Worm (Caenorhabditis elegans) whole organism, L4/young adult: Measurements from ENCODE around the gene era-1.

ENCODE experiments used
- W03F9.2 ChIP-seq: fragments of 150-350 bp; optimal IDR thresholded peaks from 2 replicates; lab custom pipeline; 2014; ENCODE audit warnings: missing biosample characterization, missing genetic modification characterization
- dao-5 ChIP-seq: sonication (generic microtip); optimal IDR thresholded peaks from 2 replicates; lab custom pipeline; 2016; ENCODE audit warnings: missing genotype, missing genetic modification characterization, moderate library complexity, missing compliant biosample characterization
- him-1 ChIP-seq: sonication (generic microtip); optimal IDR thresholded peaks from 2 replicates; lab custom pipeline; 2016; ENCODE audit warnings: missing genotype, missing genetic modification reagents, missing genetic modification characterization, missing compliant biosample characterization

era-1 gene

DNA sequence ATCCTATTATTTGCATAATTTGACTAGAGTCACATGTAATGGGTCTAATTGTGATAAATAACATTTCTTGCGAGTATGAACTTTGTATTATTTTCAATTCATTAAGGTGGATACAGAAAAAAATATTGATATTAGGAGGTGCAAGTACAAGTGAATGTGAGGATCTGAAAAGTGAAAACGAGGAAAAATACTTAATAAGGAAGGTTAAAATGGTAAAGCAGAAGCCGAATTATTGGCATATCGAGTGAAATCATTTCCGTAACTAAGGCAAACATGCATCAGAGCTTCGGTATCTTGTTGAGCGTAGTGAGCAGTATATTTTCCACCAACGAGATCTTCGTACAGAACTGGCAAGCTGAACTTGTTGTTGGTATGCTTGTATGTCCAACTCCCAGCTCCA lies 1.6 kb downstream of the era-1 start:
- TF ChIP-seq him-1 (tag; lab: Kevin White, UChicago), result no peak
- TF ChIP-seq dao-5 (tag; lab: Kevin White, UChicago), result no peak
- no peak for TF ChIP-seq W03F9.2 (tag; lab: Kevin White, UChicago)

DNA sequence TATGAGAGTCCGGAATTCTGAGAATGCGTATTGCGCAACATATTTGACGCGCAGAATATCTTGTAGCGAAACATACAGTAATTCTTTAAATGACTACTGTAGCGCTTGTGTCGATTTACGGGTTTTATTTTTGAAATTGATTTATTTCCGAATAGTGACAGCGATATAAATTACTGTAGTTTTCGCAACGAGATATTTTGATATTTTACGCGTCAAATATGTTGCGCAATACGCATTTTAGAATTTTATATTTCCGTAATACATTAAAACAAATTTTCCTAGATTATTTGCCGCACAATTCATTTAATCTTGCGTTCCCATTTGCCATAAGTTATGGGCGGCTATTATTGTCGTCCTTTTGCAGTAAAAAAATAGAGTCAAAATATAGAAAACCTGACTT lies 2.5 kb downstream of the era-1 start:
- TF ChIP-seq W03F9.2 (tag; lab: Kevin White, UChicago) (no peak), him-1 (tag; lab: Kevin White, UChicago) (no peak), dao-5 (tag; lab: Kevin White, UChicago) (no peak)

DNA sequence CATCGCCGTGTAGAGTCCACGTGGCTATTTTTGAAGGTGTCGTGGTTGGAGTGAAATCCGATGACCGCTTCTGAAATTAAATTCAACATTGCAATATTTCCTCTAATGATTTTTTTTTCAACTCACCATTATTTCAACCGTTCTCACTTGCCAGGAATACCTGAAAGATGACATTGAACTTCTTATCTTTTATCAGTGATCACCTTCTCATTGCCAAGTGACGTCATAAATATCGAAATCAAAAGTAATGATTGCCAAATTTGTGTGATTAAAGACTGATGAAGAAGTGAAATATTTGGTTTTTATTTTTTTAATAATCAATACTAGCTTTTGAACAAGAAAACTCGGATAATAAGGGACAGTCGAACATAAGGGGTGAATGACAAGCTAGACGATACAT lies 3.9 kb downstream of the era-1 start, which contains the start of gene W02F12.4:
Gene W02F12.4, minus strand, starts transcription at position 164 of the 400 bp plus-strand sequence.
- TF ChIP-seq W03F9.2 (tag; lab: Kevin White, UChicago) (no peak), dao-5 (tag; lab: Kevin White, UChicago) (no peak)

DNA sequence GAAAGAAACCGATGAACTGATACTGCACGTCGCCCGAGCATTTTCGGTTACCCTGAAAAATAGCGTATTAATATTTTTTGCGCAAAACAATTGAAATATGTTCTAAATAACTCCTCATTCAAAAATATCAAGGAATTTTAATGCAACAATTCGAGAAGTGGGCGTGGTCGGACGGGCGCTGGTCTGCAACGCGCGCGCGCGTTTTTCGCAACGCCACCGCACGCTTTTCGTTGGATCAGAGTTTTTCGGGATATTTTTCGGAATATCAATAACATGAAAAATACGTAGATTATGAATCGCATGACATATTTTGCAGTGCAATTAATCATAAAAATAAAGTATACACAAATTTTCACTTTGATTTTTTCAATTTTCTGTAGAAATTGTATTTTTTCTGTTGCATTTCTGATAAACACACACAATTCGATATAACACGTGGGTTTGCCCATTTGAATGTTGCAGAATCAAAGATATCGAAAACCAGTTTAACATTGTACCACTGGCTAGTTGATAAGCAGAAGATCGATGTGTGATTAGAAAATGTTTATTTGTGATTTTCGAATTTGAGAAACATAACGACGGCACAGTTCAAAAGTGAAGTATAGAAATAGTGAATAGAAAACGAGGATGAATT lies 6.3 kb downstream of the era-1 start, which contains the start of gene dlst-1:
Gene dlst-1, minus strand, starts transcription at position 52 of the 634 bp plus-strand sequence.
- TF ChIP-seq W03F9.2 (tag; lab: Kevin White, UChicago) (no peak), dao-5 (tag; lab: Kevin White, UChicago) (no peak), him-1 (tag; lab: Kevin White, UChicago) (no peak)

DNA sequence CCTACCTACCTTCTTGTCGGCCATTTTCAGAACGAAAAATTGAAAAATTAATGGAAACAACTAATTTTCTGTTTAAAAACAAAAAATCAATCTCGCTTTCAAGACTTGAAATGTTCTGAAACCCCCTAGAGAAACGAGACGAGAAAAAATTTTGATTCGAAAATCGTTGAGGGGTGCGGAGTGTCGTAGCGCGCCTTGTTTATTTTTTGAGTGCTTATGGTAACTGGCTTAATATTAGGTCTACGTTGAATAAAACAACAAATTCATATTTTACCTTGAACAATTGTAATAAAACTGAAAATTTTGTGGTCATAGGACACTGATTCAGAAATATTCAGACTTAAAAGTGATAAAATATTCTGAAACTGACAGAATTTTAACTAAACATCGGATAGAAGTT lies 7.6 kb downstream of the era-1 start, which contains the start of gene sna-1:
Gene sna-1, minus strand, starts transcription at position 218 of the 400 bp plus-strand sequence.
- TF ChIP-seq dao-5 (tag; lab: Kevin White, UChicago) (no peak), him-1 (tag; lab: Kevin White, UChicago) (no peak), W03F9.2 (tag; lab: Kevin White, UChicago) (no peak)

DNA sequence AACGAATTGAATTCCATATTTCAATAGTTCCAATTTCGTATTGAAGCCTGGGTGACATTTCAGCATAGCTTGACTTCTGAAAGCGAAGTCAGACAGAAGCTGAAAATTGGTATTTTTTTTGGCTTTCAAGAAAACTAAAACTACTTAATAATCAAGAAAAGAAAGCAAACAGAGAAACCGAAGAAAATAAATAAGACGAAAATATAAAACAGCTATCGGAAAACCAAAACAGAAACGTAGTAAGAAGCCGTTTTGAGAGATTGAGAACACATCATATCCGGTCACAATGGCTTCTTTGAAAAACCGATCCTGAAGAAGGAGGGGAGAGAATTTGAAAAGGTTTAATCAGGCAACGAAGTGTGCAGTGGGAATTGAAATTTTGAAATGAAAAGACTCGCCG lies 15.4 kb downstream of the era-1 start, which contains the start of gene srg-30:
Gene srg-30, minus strand, starts transcription at position 101 of the 400 bp plus-strand sequence.
- TF ChIP-seq dao-5 (tag; lab: Kevin White, UChicago), result no peak
- no peak for TF ChIP-seq him-1 (tag; lab: Kevin White, UChicago)
- TF ChIP-seq W03F9.2 (tag; lab: Kevin White, UChicago), result no peak

DNA sequence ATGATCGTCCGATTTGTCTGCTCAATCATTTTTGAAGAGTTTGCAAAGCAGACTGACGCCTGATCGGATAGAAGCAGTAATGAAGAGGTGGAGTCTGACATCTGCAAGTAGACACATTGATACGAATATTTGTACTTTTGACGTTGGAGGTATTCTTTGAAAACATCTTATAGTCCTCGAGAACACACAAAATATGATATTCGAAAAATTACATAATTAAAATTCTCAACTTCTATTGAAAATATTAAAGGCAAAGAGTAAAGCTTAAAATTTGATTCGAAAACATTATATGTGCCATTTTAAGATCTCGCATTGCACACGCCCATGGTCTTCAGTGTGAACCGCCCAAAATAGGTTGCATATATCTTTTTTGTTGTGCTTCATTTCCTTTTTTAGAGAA lies 19.5 kb downstream of the era-1 start, which contains the start of gene ZC487.2:
Gene ZC487.2, minus strand, starts transcription at position 101 of the 400 bp plus-strand sequence.
- no peak for TF ChIP-seq W03F9.2 (tag; lab: Kevin White, UChicago)
- TF ChIP-seq him-1 (tag; lab: Kevin White, UChicago), result no peak
- no peak for TF ChIP-seq dao-5 (tag; lab: Kevin White, UChicago)

DNA sequence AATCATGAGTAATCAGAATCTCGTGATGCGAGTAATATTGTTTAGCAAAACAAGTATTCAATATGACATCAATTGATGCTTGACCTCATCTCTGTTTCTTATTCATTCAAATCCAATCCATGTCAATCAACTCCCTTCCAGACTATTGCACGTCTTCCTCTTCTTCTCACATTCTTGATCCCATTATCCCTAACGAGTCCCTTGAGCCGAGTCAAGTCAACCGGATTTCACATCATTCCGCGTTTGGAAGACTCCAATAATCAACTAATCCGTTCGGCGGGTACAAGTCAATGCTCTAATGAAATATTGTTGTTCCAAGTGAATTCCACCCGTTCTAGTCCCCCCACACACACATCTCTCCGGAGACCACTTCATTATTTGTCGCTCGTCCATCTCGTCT lies 23.4 kb downstream of the era-1 start:
- TF ChIP-seq dao-5 (tag; lab: Kevin White, UChicago) (no peak), him-1 (tag; lab: Kevin White, UChicago) (no peak), W03F9.2 (tag; lab: Kevin White, UChicago) (no peak)

DNA sequence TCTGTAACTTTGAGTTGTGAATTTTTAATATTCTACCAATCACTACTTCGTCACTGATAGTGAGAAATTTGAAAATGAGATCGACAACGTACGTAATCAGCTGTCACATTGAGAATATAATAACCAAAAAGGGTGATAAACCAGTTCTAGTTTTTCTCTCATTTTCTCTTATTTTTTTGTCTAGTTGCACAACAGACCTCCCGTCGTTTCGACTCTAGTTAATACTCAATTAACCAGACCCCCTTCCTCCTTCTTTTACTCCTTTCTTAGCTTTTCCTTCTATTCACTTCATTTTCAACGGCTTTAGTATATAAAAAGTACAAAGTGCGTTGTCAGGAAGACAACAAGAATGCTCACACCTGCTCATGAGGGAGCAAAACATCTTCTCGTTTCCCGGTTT lies 24.4 kb downstream of the era-1 start, which contains the start of gene ZC487.1:
Gene ZC487.1, plus strand, starts transcription at position 301 of the 400 bp plus-strand sequence.
- TF ChIP-seq W03F9.2 (tag; lab: Kevin White, UChicago) (no peak), dao-5 (tag; lab: Kevin White, UChicago) (no peak), him-1 (tag; lab: Kevin White, UChicago) (no peak)

DNA sequence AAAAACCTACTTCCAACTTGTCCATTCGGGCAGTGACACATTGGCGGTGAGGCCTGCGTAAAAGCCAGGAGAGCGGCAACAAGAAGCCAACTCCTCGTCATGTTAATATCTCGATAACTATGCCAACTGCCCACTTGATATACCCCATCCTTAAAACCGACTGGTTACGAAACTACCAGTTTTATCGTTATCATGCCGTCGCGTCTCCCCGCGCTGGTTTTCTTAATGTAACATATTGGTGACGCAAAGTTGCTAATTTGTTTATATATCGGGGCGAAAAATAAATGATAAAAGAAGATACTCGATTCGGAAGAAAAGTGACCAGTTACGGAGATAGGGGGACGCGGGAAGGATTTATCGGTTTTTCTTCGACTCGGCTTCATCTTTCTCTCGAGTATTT lies 28.7 kb downstream of the era-1 start, which contains the start of gene grl-9:
Gene grl-9, minus strand, starts transcription at position 101 of the 400 bp plus-strand sequence.
- no peak for TF ChIP-seq him-1 (tag; lab: Kevin White, UChicago)
- no peak for TF ChIP-seq dao-5 (tag; lab: Kevin White, UChicago)
- TF ChIP-seq W03F9.2 (tag; lab: Kevin White, UChicago), result no peak

DNA sequence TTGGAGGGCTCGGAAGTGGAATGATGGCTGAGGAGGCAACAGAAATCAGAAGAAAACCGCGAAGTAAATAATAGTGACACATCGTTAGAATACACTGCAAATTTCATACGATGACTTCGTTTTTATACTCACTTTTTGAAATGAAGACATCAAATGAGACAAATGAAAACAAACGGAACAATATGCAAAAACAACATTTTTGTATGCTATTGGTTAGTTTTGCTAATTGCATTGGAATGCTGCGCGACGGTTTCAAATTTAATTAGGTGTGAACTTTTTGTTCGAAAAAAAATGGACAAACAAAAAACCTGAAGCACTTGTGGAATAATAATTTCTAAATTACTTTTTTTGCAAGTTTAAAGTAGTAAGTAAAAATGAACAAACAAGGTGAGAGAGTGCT lies 30.1 kb downstream of the era-1 start, which contains the start of gene grl-8:
Gene grl-8, minus strand, starts transcription at position 101 of the 400 bp plus-strand sequence.
- TF ChIP-seq dao-5 (tag; lab: Kevin White, UChicago) (no peak), him-1 (tag; lab: Kevin White, UChicago) (no peak), W03F9.2 (tag; lab: Kevin White, UChicago) (no peak)

DNA sequence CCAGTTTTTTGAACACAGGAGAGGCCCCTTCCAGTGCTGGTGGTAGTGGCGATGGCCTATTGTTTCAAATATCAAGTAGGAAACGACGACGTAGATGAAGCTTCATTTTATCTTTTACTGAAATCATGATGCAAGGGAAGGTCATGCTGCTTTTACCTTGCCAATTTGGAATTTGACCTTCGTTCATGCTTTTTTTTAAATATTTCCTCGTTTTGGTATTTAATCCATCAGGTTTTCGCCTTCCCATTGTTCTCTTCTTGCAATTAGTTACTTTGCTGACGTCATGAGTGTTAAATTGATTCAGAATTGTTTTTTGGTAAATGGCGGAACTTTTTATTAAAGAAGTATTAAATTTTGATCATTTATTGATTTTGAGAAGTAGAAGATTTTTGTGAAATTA lies 33.3 kb downstream of the era-1 start:
- TF ChIP-seq W03F9.2 (tag; lab: Kevin White, UChicago) (no peak), him-1 (tag; lab: Kevin White, UChicago) (no peak), dao-5 (tag; lab: Kevin White, UChicago) (no peak)

DNA sequence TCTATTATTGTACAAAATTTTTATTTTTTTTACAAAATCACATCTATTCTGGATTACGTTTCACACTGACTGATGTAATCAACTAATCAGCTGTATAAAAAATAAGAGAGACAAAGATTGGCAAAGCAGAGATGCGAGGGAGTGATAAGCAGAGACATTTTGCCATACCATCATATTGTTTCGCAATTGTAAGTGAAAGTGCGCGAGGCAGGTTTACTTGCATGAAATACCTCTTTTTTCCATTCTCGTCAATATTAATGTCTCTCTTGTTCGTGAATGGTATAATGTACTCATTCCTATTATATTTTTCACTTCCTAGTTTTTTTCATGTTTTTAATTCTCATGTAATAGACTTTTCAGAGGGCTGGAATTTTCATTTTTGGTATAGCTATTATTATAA lies 34.0 kb downstream of the era-1 start:
- TF ChIP-seq him-1 (tag; lab: Kevin White, UChicago), result no peak
- TF ChIP-seq dao-5 (tag; lab: Kevin White, UChicago), result no peak
- TF ChIP-seq W03F9.2 (tag; lab: Kevin White, UChicago), result no peak
